Fruit fly (Drosophila melanogaster): Measurements from ENCODE around the gene Gbeta76C.
"Not testable (repeated sequence)": the region's sequence is repeated elsewhere in the genome, so short reads cannot be mapped to it uniquely, and the experiment has no call there.

The Gbeta76C gene

dm6 chr3L:19704869-19705268 is 17.4 kb downstream of the Gbeta76C start:
- TF ChIP-seq usp (GFP tag; optimal IDR thresholded peaks at IDR 0.05), result no peak
- TF ChIP-seq Rel (GFP tag; optimal IDR thresholded peaks at IDR 0.05), result no peak
- peak; percentile 74 for TF ChIP-seq Rel (tag; optimal IDR thresholded peaks at IDR 0.05)
- no peak for TF ChIP-seq woc (GFP tag; optimal IDR thresholded peaks at IDR 0.05)

DNA sequence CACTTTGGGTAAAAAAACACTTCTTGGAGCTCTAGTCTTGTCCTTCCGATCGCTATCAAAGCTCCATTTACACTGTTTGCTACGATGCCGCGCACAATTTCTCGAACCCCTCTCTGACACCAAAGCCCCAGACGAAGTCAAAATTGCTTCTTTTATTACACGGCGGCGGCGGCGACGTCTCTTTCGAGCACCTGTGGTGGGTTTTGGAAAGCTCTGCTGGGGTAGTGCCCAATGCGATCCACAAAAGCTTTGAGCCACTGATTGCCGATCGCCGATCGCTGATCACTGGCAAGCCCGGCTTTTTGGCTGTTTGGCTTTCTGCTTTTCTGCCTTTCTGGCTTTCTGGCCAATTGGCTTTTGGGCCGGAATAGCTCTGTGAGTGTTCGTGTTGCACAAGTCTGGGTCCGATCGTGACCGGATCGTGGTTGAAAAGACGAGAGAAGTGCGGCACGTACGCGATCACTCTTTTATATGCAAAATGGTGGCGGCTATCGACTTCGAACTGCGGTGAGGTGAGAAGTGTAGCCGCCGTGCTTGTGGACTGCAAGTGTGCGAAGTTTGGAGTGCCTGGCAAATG is 20.2 kb downstream of the Gbeta76C start, which contains the start of gene serp:
Gene serp (minus strand): TSS at position 446 of the 577 bp plus-strand sequence.
- TF ChIP-seq HLH106 (tag; optimal IDR thresholded peaks at IDR 0.05) (no peak), CG32264 (GFP tag; optimal IDR thresholded peaks at IDR 0.05) (no peak), psq (GFP tag; optimal IDR thresholded peaks at IDR 0.05) (peak; percentile 18)

DNA sequence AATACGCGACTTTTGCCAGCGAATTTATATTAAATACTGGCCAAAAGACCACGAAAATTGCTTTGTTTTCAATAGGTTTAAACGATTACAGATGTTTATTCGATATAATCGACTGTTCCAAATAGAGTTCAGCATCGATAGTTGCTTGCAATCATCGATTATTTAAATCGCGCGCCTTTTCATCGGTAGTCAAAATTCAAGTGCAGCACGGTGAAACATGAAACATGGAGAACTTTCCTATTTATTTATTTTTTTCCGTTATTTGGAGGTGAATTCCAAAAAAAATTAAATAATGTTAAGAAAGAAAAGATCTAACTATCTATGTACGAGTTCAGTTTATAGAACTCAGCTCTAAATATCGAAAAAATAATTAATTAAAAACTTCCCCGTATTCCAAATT is 30.8 kb downstream of the Gbeta76C start, which contains the start of gene Trpml:
Gene Trpml (minus strand): TSS at position 101 of the 400 bp plus-strand sequence.
- not testable (repeated sequence) for TF ChIP-seq Sp1 (GFP tag; optimal IDR thresholded peaks at IDR 0.05); Dif (GFP tag; optimal IDR thresholded peaks at IDR 0.05; ENCODE audit: partially characterized antibody); N (GFP tag; optimal IDR thresholded peaks at IDR 0.05)

DNA sequence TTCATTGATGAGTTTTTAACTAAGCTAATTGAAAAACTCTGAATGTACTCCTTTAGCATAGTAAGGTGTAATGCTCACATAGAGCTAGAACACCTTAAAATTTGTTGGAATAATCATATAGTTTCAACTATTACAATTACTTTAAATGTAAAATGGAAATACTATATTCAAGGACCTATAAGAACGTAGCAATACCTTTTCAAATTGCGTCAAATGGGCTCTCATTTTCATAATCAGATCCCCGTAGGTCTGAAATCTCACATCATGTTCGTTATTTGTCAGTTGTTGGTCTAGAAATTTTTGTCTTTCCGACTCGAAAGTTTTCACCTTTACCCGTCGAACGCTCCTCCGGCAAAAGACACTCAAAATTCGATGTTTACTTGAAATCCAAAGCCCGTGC is 41.3 kb downstream of the Gbeta76C start, which contains the start of gene CG42529:
Gene CG42529 (plus strand): TSS at position 301 of the 400 bp plus-strand sequence.
- not testable (repeated sequence) for TF ChIP-seq Mio (GFP tag; optimal IDR thresholded peaks at IDR 0.05); CrebA (GFP tag; optimal IDR thresholded peaks at IDR 0.05; ENCODE audit: borderline replicate concordance); fru (GFP tag; optimal IDR thresholded peaks at IDR 0.05)

Measured in whole organism, wandering third instar larva.